Worm (Caenorhabditis elegans) whole organism, young adult: ENCODE measurements around the gene glb-20.

ENCODE experiments used
- B0261.1 ChIP-seq: sonication (generic microtip); optimal IDR thresholded peaks from 2 replicates; lab custom pipeline; 2016; ENCODE audit warnings: mild to moderate bottlenecking, missing genetic modification characterization, moderate library complexity, missing compliant biosample characterization
- F22D6.2 ChIP-seq: sonication (generic microtip); optimal IDR thresholded peaks from 2 replicates; lab custom pipeline; 2016; ENCODE audit warnings: mild to moderate bottlenecking, missing genetic modification characterization, missing compliant biosample characterization
- F39B2.1 ChIP-seq: fragments of 200-800 bp; sonication (Bioruptor generic); IDR thresholded peaks from 2 replicates; pipeline ENCODE4 v1.3.6; 2022; ENCODE audit warnings: missing genetic modification reagents, missing genetic modification characterization, missing compliant biosample characterization
- F57A8.1 ChIP-seq: fragments of 200-800 bp; sonication (Bioruptor generic); optimal IDR thresholded peaks from 2 replicates; lab custom pipeline; 2018; ENCODE audit warnings: mild to moderate bottlenecking, missing genetic modification characterization, moderate library complexity, missing compliant biosample characterization
- K11D2.4 ChIP-seq: fragments of 200-800 bp; sonication (Bioruptor generic); IDR thresholded peaks from 2 replicates; pipeline ENCODE4 v1.3.6; 2022; ENCODE audit warnings: missing genetic modification reagents, missing genetic modification characterization, missing compliant biosample characterization
- Y56A3A.18 ChIP-seq: fragments of 200-800 bp; sonication (Bioruptor generic); IDR thresholded peaks from 2 replicates; pipeline ENCODE4 v1.3.6; 2022; ENCODE audit warnings: missing genetic modification reagents, missing genetic modification characterization, missing compliant biosample characterization
- Y79H2A.3 ChIP-seq: fragments of 200-800 bp; sonication (Bioruptor generic); conservative IDR thresholded peaks from 2 replicates; pipeline ENCODE4 v1.3.6; 2022; ENCODE audit warnings: missing genetic modification reagents, missing genetic modification characterization, missing compliant biosample characterization
- akir-1 ChIP-seq: fragments of 200-800 bp; sonication (Bioruptor generic); optimal IDR thresholded peaks from 2 replicates; lab custom pipeline; 2018; ENCODE audit warnings: mild to moderate bottlenecking, missing genetic modification characterization, moderate library complexity, missing compliant biosample characterization
- ama-1 ChIP-seq, 3 experiments: fragments of 150-350 bp in 1 of 3; sonication (generic microtip) in 2 of 3; optimal IDR thresholded peaks; 2 replicates each; lab custom pipeline; 2014 to 2018; ENCODE audit warnings: missing biosample characterization in 2 of 3, missing genetic modification characterization in 2 of 3, missing genetic modification reagents in 2 of 3
- athp-1 ChIP-seq: sonication (generic microtip); optimal IDR thresholded peaks from 2 replicates; lab custom pipeline; 2017; ENCODE audit warnings: mild to moderate bottlenecking, missing genetic modification characterization, missing compliant biosample characterization
- attf-3 ChIP-seq: fragments of 200-800 bp; sonication (Bioruptor generic); conservative IDR thresholded peaks from 2 replicates; pipeline ENCODE4 v1.3.6; 2022; ENCODE audit warnings: missing genetic modification reagents, missing genetic modification characterization, missing compliant biosample characterization
- attf-6 ChIP-seq: fragments of 200-800 bp; sonication (Bioruptor generic); IDR thresholded peaks from 2 replicates; pipeline ENCODE4 v1.3.6; 2022; ENCODE audit warnings: missing genetic modification reagents, missing genetic modification characterization, missing compliant biosample characterization
- bed-1 ChIP-seq: fragments of 200-800 bp; sonication (Bioruptor generic); IDR thresholded peaks from 2 replicates; pipeline ENCODE4 v1.3.6; 2022; ENCODE audit warnings: missing genetic modification reagents, missing genetic modification characterization, missing compliant biosample characterization
- cebp-1 ChIP-seq, 2 experiments: fragments of 200-800 bp in 1 of 2; sonication (Bioruptor generic) in 1 of 2; sonication (generic microtip) in 1 of 2; IDR thresholded peaks in 1 of 2; optimal IDR thresholded peaks in 1 of 2; 2 replicates each; pipeline versions ENCODE4 v1.3.6 to Lab custom; 2017 to 2022; ENCODE audit warnings: missing compliant biosample characterization in 2 of 2, missing genetic modification characterization in 2 of 2, mild to moderate bottlenecking in 1 of 2, missing genetic modification reagents in 1 of 2, moderate library complexity in 1 of 2
- cebp-2 ChIP-seq: fragments of 200-800 bp; sonication (Bioruptor generic); IDR thresholded peaks from 2 replicates; pipeline ENCODE4 v1.3.6; 2022; ENCODE audit warnings: missing genetic modification characterization, missing compliant biosample characterization
- ceh-58 ChIP-seq: fragments of 200-800 bp; sonication (Bioruptor generic); IDR thresholded peaks from 2 replicates; pipeline ENCODE4 v1.3.6; 2022; ENCODE audit warnings: missing genetic modification characterization, missing compliant biosample characterization
- ceh-79 ChIP-seq: sonication (generic microtip); optimal IDR thresholded peaks from 2 replicates; lab custom pipeline; 2017; ENCODE audit warnings: mild to moderate bottlenecking, missing genetic modification characterization, missing compliant biosample characterization
- die-1 ChIP-seq: sonication (generic microtip); optimal IDR thresholded peaks from 2 replicates; lab custom pipeline; 2016; ENCODE audit warnings: missing genotype, mild to moderate bottlenecking, missing genetic modification characterization, missing compliant biosample characterization
- egrh-3 ChIP-seq: fragments of 200-800 bp; sonication (Bioruptor generic); IDR thresholded peaks from 2 replicates; pipeline ENCODE4 v1.3.6; 2022; ENCODE audit warnings: missing genetic modification reagents, missing genetic modification characterization, missing compliant biosample characterization
- hmg-1.2 ChIP-seq: fragments of 200-800 bp; sonication (Bioruptor generic); IDR thresholded peaks from 2 replicates; pipeline ENCODE4 v1.3.6; 2022; ENCODE audit warnings: missing genetic modification reagents, missing genetic modification characterization, missing compliant biosample characterization
- hrde-1 ChIP-seq: sonication (generic microtip); optimal IDR thresholded peaks from 2 replicates; lab custom pipeline; 2016; ENCODE audit warnings: missing genetic modification characterization, mild to moderate bottlenecking, missing compliant biosample characterization, moderate library complexity, missing genotype, missing genetic modification reagents, borderline replicate concordance
- hsf-1 ChIP-seq: fragments of 200-800 bp; sonication (Bioruptor generic); IDR thresholded peaks from 2 replicates; pipeline ENCODE4 v1.3.6; 2022; ENCODE audit warnings: missing genetic modification reagents, missing genetic modification characterization, missing compliant biosample characterization
- lin-35 ChIP-seq, 3 experiments: fragments of 150-350 bp in 2 of 3; sonication (generic microtip) in 1 of 3; optimal IDR thresholded peaks; 2 replicates each; lab custom pipeline; 2014 to 2018; ENCODE audit warnings: missing biosample characterization in 3 of 3, missing genetic modification characterization in 3 of 3, missing genetic modification reagents in 3 of 3
- lsl-1 ChIP-seq: fragments of 200-800 bp; sonication (Bioruptor generic); optimal IDR thresholded peaks from 2 replicates; lab custom pipeline; 2018; ENCODE audit warnings: mild to moderate bottlenecking, missing genetic modification characterization, moderate library complexity, missing compliant biosample characterization
- madf-6 ChIP-seq: fragments of 200-800 bp; sonication (Bioruptor generic); IDR thresholded peaks from 2 replicates; pipeline ENCODE4 v1.3.6; 2022; ENCODE audit warnings: missing genetic modification reagents, missing genetic modification characterization, missing compliant biosample characterization
- mxl-1 ChIP-seq: sonication (generic microtip); optimal IDR thresholded peaks from 2 replicates; lab custom pipeline; 2016; ENCODE audit warnings: missing genetic modification characterization, missing compliant biosample characterization
- nhr-179 ChIP-seq: sonication (generic microtip); optimal IDR thresholded peaks from 2 replicates; lab custom pipeline; 2016; ENCODE audit warnings: mild to moderate bottlenecking, missing genetic modification characterization, missing compliant biosample characterization
- nhr-27 ChIP-seq: fragments of 200-800 bp; sonication (Bioruptor generic); optimal IDR thresholded peaks from 2 replicates; lab custom pipeline; 2018; ENCODE audit warnings: mild to moderate bottlenecking, missing genetic modification characterization, moderate library complexity, missing compliant biosample characterization
- pha-4 ChIP-seq: fragments of 150-350 bp; sonication (generic microtip); optimal IDR thresholded peaks from 2 replicates; lab custom pipeline; 2014; ENCODE audit warnings: missing biosample characterization, missing genetic modification reagents, missing genetic modification characterization
- rec-8 ChIP-seq, 2 experiments: sonication (generic microtip); optimal IDR thresholded peaks; 2 replicates each; lab custom pipeline; 2016; ENCODE audit warnings: mild to moderate bottlenecking in 2 of 2, missing genetic modification characterization in 2 of 2, missing genetic modification reagents in 2 of 2, missing genotype in 2 of 2, missing biosample characterization in 1 of 2, missing compliant biosample characterization in 1 of 2, moderate library complexity in 1 of 2
- sea-2 ChIP-seq: fragments of 200-800 bp; sonication (Bioruptor generic); IDR thresholded peaks from 2 replicates; pipeline ENCODE4 v1.3.6; 2022; ENCODE audit warnings: missing genetic modification characterization, missing compliant biosample characterization
- snpc-1.3 ChIP-seq: sonication (generic microtip); optimal IDR thresholded peaks from 2 replicates; lab custom pipeline; 2017; ENCODE audit warnings: missing genetic modification characterization, mild to moderate bottlenecking, missing compliant biosample characterization, antibody characterized with exemption, moderate library complexity, missing genotype, missing genetic modification reagents; ENCODE audit not compliant: insufficient read depth
- unc-130 ChIP-seq: sonication (generic microtip); optimal IDR thresholded peaks from 2 replicates; lab custom pipeline; 2016; ENCODE audit warnings: missing genetic modification reagents, missing genetic modification characterization, missing compliant biosample characterization
- ztf-22 ChIP-seq: fragments of 200-800 bp; sonication (Bioruptor generic); optimal IDR thresholded peaks from 2 replicates; lab custom pipeline; 2018; ENCODE audit warnings: mild to moderate bottlenecking, missing genetic modification characterization, moderate library complexity, missing compliant biosample characterization
- ztf-3 ChIP-seq: fragments of 200-800 bp; sonication (Bioruptor generic); optimal IDR thresholded peaks from 2 replicates; lab custom pipeline; 2018; ENCODE audit warnings: mild to moderate bottlenecking, missing genetic modification characterization, missing compliant biosample characterization
- ztf-6 ChIP-seq: fragments of 200-800 bp; sonication (Bioruptor generic); IDR thresholded peaks from 2 replicates; pipeline ENCODE4 v1.3.6; 2022; ENCODE audit warnings: missing genetic modification reagents, missing genetic modification characterization, missing compliant biosample characterization

The glb-20 gene

ce11 chrX:13511796-13512195 is 44.2 kb downstream of the glb-20 start (continued):
- TF ChIP-seq attf-3 (GFP tag; lab: Robert Waterston, UW) (peak; percentile 57), F39B2.1 (GFP tag; lab: Robert Waterston, UW) (no peak), lin-35 (GFP tag; optimal IDR thresholded peaks at IDR 0.05; lab: Kevin White, UChicago) (peak in 1 of 3 experiments; percentile 71), die-1 (tag; lab: Kevin White, UChicago) (peak; percentile 89), hsf-1 (GFP tag; lab: Robert Waterston, UW) (no peak), snpc-1.3 (tag; lab: Kevin White, UChicago) (peak; percentile 62), nhr-27 (tag; lab: Kevin White, UChicago) (no peak), B0261.1 (tag; lab: Kevin White, UChicago) (peak; percentile 87), ztf-22 (no peak), hmg-1.2 (peak; percentile 71), rec-8 (tag; optimal IDR thresholded peaks at IDR 0.05; lab: Kevin White, UChicago) (peak; percentile 51 to 70), lsl-1 (no peak), madf-6 (GFP tag; lab: Robert Waterston, UW) (no peak), F57A8.1 (GFP tag; lab: Kevin White, UChicago) (peak; percentile 2), cebp-1 (GFP tag; IDR thresholded peaks at IDR 0.05; lab: Robert Waterston, UW) (no peak), cebp-1 (tag; optimal IDR thresholded peaks at IDR 0.05; lab: Kevin White, UChicago) (no peak), ceh-79 (tag; lab: Kevin White, UChicago) (peak; percentile 6), cebp-2 (peak; percentile 93), ceh-58 (GFP tag; lab: Robert Waterston, UW) (no peak), pha-4 (tag; lab: Kevin White, UChicago) (no peak), Y79H2A.3 (GFP tag; lab: Robert Waterston, UW) (no peak), athp-1 (tag; lab: Kevin White, UChicago) (peak; percentile 53), ztf-3 (GFP tag; lab: Kevin White, UChicago) (no peak), K11D2.4 (GFP tag; lab: Robert Waterston, UW) (peak; percentile 57; the same call in 1 of the 2 replicates), bed-1 (GFP tag; lab: Robert Waterston, UW) (no peak), hrde-1 (tag; lab: Kevin White, UChicago) (peak; percentile 49), mxl-1 (tag; lab: Kevin White, UChicago) (peak; percentile 50), akir-1 (no peak), sea-2 (GFP tag; lab: Robert Waterston, UW) (no peak), egrh-3 (GFP tag; lab: Robert Waterston, UW) (no peak)

- TF ChIP-seq unc-130 (GFP tag; lab: Kevin White, UChicago) (no peak), ztf-6 (no peak), madf-6 (GFP tag; lab: Robert Waterston, UW) (no peak), athp-1 (tag; lab: Kevin White, UChicago) (no peak), Y56A3A.18 (no peak), ceh-79 (tag; lab: Kevin White, UChicago) (no peak), nhr-179 (tag; lab: Kevin White, UChicago) (no peak), ama-1 (optimal IDR thresholded peaks at IDR 0.05; lab: Kevin White, UChicago) (no peak), ama-1 (GFP tag; optimal IDR thresholded peaks at IDR 0.05; lab: Kevin White, UChicago) (no peak), attf-6 (GFP tag; lab: Robert Waterston, UW) (no peak), F22D6.2 (tag; lab: Kevin White, UChicago) (no peak)
Observed at ce11 chrX:13510997-13511396, 45.0 kb downstream of the glb-20 start, which contains the start of gene col-185. col-185 (minus strand) TSS chrX:13511097.
